Worm (Caenorhabditis elegans) whole organism, L4/young adult: ENCODE results near the gene srb-1.

Experiments used
- W03F9.2 ChIP-seq: fragments of 150-350 bp; optimal IDR thresholded peaks from 2 replicates; lab custom pipeline; 2014; ENCODE audit warnings: missing biosample characterization, missing genetic modification characterization
- dao-5 ChIP-seq: sonication (generic microtip); optimal IDR thresholded peaks from 2 replicates; lab custom pipeline; 2016; ENCODE audit warnings: missing genotype, missing genetic modification characterization, moderate library complexity, missing compliant biosample characterization
- him-1 ChIP-seq: sonication (generic microtip); optimal IDR thresholded peaks from 2 replicates; lab custom pipeline; 2016; ENCODE audit warnings: missing genotype, missing genetic modification reagents, missing genetic modification characterization, missing compliant biosample characterization

Gene srb-1

ce11 chrII:5191766-5192165 is 20.9 kb upstream of the srb-1 start:
- no peak for TF ChIP-seq him-1 (tag; lab: Kevin White, UChicago)
- TF ChIP-seq W03F9.2 = no peak
- TF ChIP-seq dao-5 = no peak

- TF ChIP-seq W03F9.2 (no peak), him-1 (tag; lab: Kevin White, UChicago) (no peak), dao-5 (no peak)
These were observed 17.1 kb upstream of the srb-1 start for ce11 chrII:5187934-5188333.

ce11 chrII:5187469-5187868 is 16.6 kb upstream of the srb-1 start, which contains the start of gene crh-2:
crh-2 (minus strand) TSS chrII:5187569.
- TF ChIP-seq dao-5 = no peak
- TF ChIP-seq him-1 (tag; lab: Kevin White, UChicago) = no peak
- TF ChIP-seq W03F9.2 = no peak

ce11 chrII:5186870-5187269 is 16.0 kb upstream of the srb-1 start:
- no peak for TF ChIP-seq dao-5
- no peak for TF ChIP-seq W03F9.2
- no peak for TF ChIP-seq him-1 (tag; lab: Kevin White, UChicago)

- no peak for TF ChIP-seq W03F9.2
- no peak for TF ChIP-seq him-1 (tag; lab: Kevin White, UChicago)
- no peak for TF ChIP-seq dao-5
These were observed 15.2 kb upstream of the srb-1 start for ce11 chrII:5185955-5186539.

- TF ChIP-seq dao-5 (no peak), W03F9.2 (no peak), him-1 (tag; lab: Kevin White, UChicago) (no peak)
These were observed 14.1 kb upstream of the srb-1 start for ce11 chrII:5184661-5185545.

- TF ChIP-seq dao-5 (no peak), him-1 (tag; lab: Kevin White, UChicago) (no peak), W03F9.2 (no peak)
These were observed 12.4 kb upstream of the srb-1 start for ce11 chrII:5183207-5183606.

- TF ChIP-seq dao-5 = peak; percentile 10
- peak; percentile 22 for TF ChIP-seq W03F9.2
- no peak for TF ChIP-seq him-1 (tag; lab: Kevin White, UChicago)
These were observed 11.6 kb upstream of the srb-1 start for ce11 chrII:5182451-5182850.

- peak; percentile 44 for TF ChIP-seq him-1 (tag; lab: Kevin White, UChicago)
- TF ChIP-seq dao-5 = no peak
These were observed 10.7 kb upstream of the srb-1 start for ce11 chrII:5181497-5181896.

ce11 chrII:5180272-5180671 is 9.4 kb upstream of the srb-1 start:
- TF ChIP-seq him-1 (tag; lab: Kevin White, UChicago) = no peak

- TF ChIP-seq W03F9.2 (no peak), dao-5 (no peak), him-1 (tag; lab: Kevin White, UChicago) (no peak)
These were observed 7.8 kb upstream of the srb-1 start for ce11 chrII:5178609-5179008.

ce11 chrII:5177902-5178301 is 7.1 kb upstream of the srb-1 start, which contains the start of gene C27D6.12:
C27D6.12 (minus strand) TSS chrII:5178002.
- no peak for TF ChIP-seq W03F9.2
- no peak for TF ChIP-seq him-1 (tag; lab: Kevin White, UChicago)
- TF ChIP-seq dao-5 = no peak

- TF ChIP-seq W03F9.2 (no peak), him-1 (tag; lab: Kevin White, UChicago) (no peak), dao-5 (no peak)
These were observed 6.1 kb upstream of the srb-1 start for ce11 chrII:5176934-5177333.

- TF ChIP-seq W03F9.2 (no peak), dao-5 (no peak), him-1 (tag; lab: Kevin White, UChicago) (no peak)
These were observed 3.5 kb upstream of the srb-1 start, which contains the start of gene C27D6.3 for ce11 chrII:5174370-5174769. C27D6.3 (minus strand) TSS chrII:5174470.

ce11 chrII:5172451-5172850 is 1.6 kb upstream of the srb-1 start, which contains the start of gene C27D6.1:
C27D6.1 (plus strand) TSS chrII:5172751.
- TF ChIP-seq W03F9.2 (no peak), dao-5 (no peak), him-1 (tag; lab: Kevin White, UChicago) (no peak)
